Worm (Caenorhabditis elegans) whole organism, L3 larva: Measurements from ENCODE around the gene klp-20.

Experiments used
- R02D3.7 ChIP-seq: fragments of 150-350 bp; optimal IDR thresholded peaks from 2 replicates; lab custom pipeline; 2014; ENCODE audit warnings: missing biosample characterization, missing genetic modification characterization
- ZK546.5 ChIP-seq: sonication (generic microtip); optimal IDR thresholded peaks from 2 replicates; lab custom pipeline; 2017; ENCODE audit warnings: missing biosample characterization, missing genetic modification characterization
- ceh-82 ChIP-seq: fragments of 150-350 bp; optimal IDR thresholded peaks from 2 replicates; lab custom pipeline; 2014; ENCODE audit warnings: missing biosample characterization, missing genetic modification characterization
- elt-3 ChIP-seq, 3 experiments: fragments of 150-350 bp in 1 of 3; sonication (generic microtip) in 2 of 3; optimal IDR thresholded peaks; 2 replicates in 2 of 3; 4 replicates in 1 of 3; lab custom pipeline; 2014 to 2017; ENCODE audit warnings: missing biosample characterization in 3 of 3, missing genetic modification characterization in 3 of 3
- fkh-10 ChIP-seq: sonication (generic microtip); optimal IDR thresholded peaks from 2 replicates; lab custom pipeline; 2017; ENCODE audit warnings: missing biosample characterization, missing genetic modification reagents, missing genetic modification characterization
- mdl-1 ChIP-seq: fragments of 150-350 bp; optimal IDR thresholded peaks from 2 replicates; lab custom pipeline; 2014; ENCODE audit warnings: missing biosample characterization, missing genetic modification characterization
- nfya-1 ChIP-seq: sonication (generic microtip); optimal IDR thresholded peaks from 2 replicates; lab custom pipeline; 2017; ENCODE audit warnings: missing genetic modification characterization, mild to moderate bottlenecking, missing compliant biosample characterization, antibody characterized with exemption, moderate library complexity; ENCODE audit not compliant: insufficient read depth
- nhr-12 ChIP-seq: fragments of 150-350 bp; optimal IDR thresholded peaks from 2 replicates; lab custom pipeline; 2014; ENCODE audit warnings: missing biosample characterization, missing genetic modification characterization
- nhr-77 ChIP-seq: fragments of 150-350 bp; optimal IDR thresholded peaks from 2 replicates; lab custom pipeline; 2014; ENCODE audit warnings: missing biosample characterization, missing genetic modification characterization
- pqm-1 ChIP-seq: fragments of 150-350 bp; optimal IDR thresholded peaks from 2 replicates; lab custom pipeline; 2017; ENCODE audit warnings: missing biosample characterization, missing genetic modification characterization, inconsistent platforms
- unc-39 ChIP-seq: sonication (generic microtip); optimal IDR thresholded peaks from 4 replicates; lab custom pipeline; 2017; ENCODE audit warnings: missing biosample characterization, missing genetic modification characterization
- ztf-11 ChIP-seq: fragments of 150-350 bp; optimal IDR thresholded peaks from 2 replicates; lab custom pipeline; 2014; ENCODE audit warnings: missing biosample characterization, missing genetic modification characterization
- ztf-4 ChIP-seq: fragments of 150-350 bp; optimal IDR thresholded peaks from 2 replicates; lab custom pipeline; 2014; ENCODE audit warnings: missing biosample characterization, missing genetic modification characterization

- TF ChIP-seq R02D3.7 (tag; lab: Kevin White, UChicago), result no peak
- no peak for TF ChIP-seq nfya-1
- TF ChIP-seq nhr-77 (tag; lab: Kevin White, UChicago), result no peak
- TF ChIP-seq pqm-1, result no peak
- no peak for TF ChIP-seq elt-3 (tag; optimal IDR thresholded peaks at IDR 0.05; lab: Kevin White, UChicago)
- TF ChIP-seq ZK546.5 (tag; lab: Kevin White, UChicago), result no peak
- TF ChIP-seq ztf-11 (tag; lab: Kevin White, UChicago), result no peak
- TF ChIP-seq fkh-10 (GFP tag; lab: Kevin White, UChicago), result no peak
- no peak for TF ChIP-seq mdl-1 (tag; lab: Kevin White, UChicago)
- no peak for TF ChIP-seq nhr-12
- TF ChIP-seq ceh-82 (tag; lab: Kevin White, UChicago), result no peak
- TF ChIP-seq unc-39 (tag; lab: Kevin White, UChicago), result no peak
- TF ChIP-seq ztf-4 (tag; lab: Kevin White, UChicago), result no peak
Measured at ce11 chrIII:190686-191085, 19.1 kb upstream of the klp-20 start, which contains the start of gene cox-17.
